Fruit fly (Drosophila melanogaster): ENCODE measurements around the gene GILT2.

GILT2 gene

dm6 chr3R:23682203-23682602, 3.5 kb downstream of the GILT2 start, which contains the start of gene CG16710:
TSS of gene CG16710 (plus strand) at chr3R:23682503.
- TF ChIP-seq Sin3A (optimal IDR thresholded peaks at IDR 0.05) (no peak), ttk (optimal IDR thresholded peaks at IDR 0.05) (no peak), psq (optimal IDR thresholded peaks at IDR 0.05) (no peak), h (optimal IDR thresholded peaks at IDR 0.05) (no peak), Myc (optimal IDR thresholded peaks at IDR 0.05) (no peak), insv (optimal IDR thresholded peaks at IDR 0.05) (no peak)

- no peak for TF ChIP-seq h (optimal IDR thresholded peaks at IDR 0.05)
- TF ChIP-seq insv (optimal IDR thresholded peaks at IDR 0.05), result no peak
Measured at dm6 chr3R:23683757-23684156, 5.1 kb downstream of the GILT2 start, which contains the start of gene CG18754. TSS of gene CG18754 (plus strand) at chr3R:23684057.

DNA sequence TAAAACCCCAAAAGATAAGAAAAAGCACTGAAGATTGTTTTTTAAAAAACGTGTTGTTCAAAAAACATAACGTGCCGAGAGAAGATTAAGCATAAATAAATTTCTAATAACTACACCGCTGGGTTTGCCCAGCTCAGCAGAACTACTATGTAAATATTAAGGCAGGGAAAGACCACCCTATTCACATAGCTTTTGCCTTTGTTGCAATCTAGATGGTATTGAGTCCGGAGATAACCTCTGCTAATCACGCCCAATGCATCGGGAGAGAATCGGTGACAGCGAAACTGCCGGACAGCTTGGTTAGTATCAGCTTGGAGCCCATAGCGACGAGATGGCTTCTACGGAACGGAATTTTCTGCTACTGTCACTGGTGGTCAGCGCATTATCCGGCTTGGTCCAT, 7.3 kb downstream of the GILT2 start, which contains the start of gene SPE:
Gene SPE (plus strand): TSS at position 301 of the 400 bp plus-strand sequence.
- no peak for TF ChIP-seq h (optimal IDR thresholded peaks at IDR 0.05)
- no peak for TF ChIP-seq ttk (optimal IDR thresholded peaks at IDR 0.05)
- TF ChIP-seq insv (optimal IDR thresholded peaks at IDR 0.05), result no peak
- TF ChIP-seq Sin3A (optimal IDR thresholded peaks at IDR 0.05), result no peak
- TF ChIP-seq psq (optimal IDR thresholded peaks at IDR 0.05), result no peak
- TF ChIP-seq Myc (optimal IDR thresholded peaks at IDR 0.05), result no peak

- TF ChIP-seq Myc (optimal IDR thresholded peaks at IDR 0.05) (no peak), insv (optimal IDR thresholded peaks at IDR 0.05) (no peak), h (optimal IDR thresholded peaks at IDR 0.05) (no peak), psq (optimal IDR thresholded peaks at IDR 0.05) (no peak), Sin3A (optimal IDR thresholded peaks at IDR 0.05) (no peak), ttk (optimal IDR thresholded peaks at IDR 0.05) (no peak)
Measured at dm6 chr3R:23686924-23687323, 8.2 kb downstream of the GILT2 start.

DNA sequence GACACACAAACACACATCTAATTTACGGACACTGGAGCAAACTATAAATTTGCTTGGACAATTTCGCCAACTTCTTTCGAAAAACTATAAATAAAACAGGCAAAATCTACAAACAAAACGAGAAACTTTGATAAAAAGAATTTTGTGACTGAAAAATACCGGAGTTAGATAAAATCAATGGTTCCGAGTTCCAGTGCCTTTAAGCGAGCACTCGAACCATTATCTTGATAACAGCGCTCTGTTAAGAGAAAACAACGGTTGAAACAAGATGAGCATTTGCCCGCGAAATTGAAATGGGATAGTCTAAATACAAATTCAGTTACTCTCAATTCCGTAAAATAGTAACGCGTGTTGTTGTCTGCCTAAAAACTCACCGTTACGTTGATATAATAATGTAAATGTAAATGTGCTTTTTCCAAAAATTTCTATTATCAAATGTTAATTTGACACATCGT, 15.9 kb downstream of the GILT2 start, which contains the start of gene CG10254:
Gene CG10254 (minus strand): TSS at position 405 of the 455 bp plus-strand sequence.
- TF ChIP-seq Sin3A (optimal IDR thresholded peaks at IDR 0.05) (no peak), h (optimal IDR thresholded peaks at IDR 0.05) (no peak), psq (optimal IDR thresholded peaks at IDR 0.05) (no peak), ttk (optimal IDR thresholded peaks at IDR 0.05) (no peak), Myc (optimal IDR thresholded peaks at IDR 0.05) (no peak), insv (optimal IDR thresholded peaks at IDR 0.05) (no peak)

DNA sequence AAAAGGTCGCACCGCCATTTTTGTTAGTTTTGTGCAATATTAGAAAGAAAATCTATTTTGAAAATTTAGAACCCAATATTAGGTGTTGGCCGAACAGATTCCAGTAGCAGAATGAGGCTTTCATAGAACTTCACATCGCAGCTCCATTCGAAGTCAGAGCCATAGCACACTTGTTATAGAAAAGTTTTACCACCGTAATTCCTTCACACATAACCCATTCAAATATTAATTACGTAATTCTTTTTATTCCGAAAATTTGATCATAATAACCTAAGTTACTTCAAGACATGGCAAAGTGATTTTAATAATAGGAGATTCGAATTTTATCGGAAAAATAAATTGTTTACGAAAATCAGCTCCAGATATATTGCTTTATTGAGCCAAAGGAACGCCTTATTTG, 17.4 kb downstream of the GILT2 start, which contains the start of gene CG10252:
Gene CG10252 (minus strand): TSS at position 101 of the 400 bp plus-strand sequence.
- TF ChIP-seq Sin3A (optimal IDR thresholded peaks at IDR 0.05), result no peak
- no peak for TF ChIP-seq ttk (optimal IDR thresholded peaks at IDR 0.05)
- TF ChIP-seq insv (optimal IDR thresholded peaks at IDR 0.05), result no peak
- no peak for TF ChIP-seq h (optimal IDR thresholded peaks at IDR 0.05)
- no peak for TF ChIP-seq Myc (optimal IDR thresholded peaks at IDR 0.05)
- TF ChIP-seq psq (optimal IDR thresholded peaks at IDR 0.05), result no peak

DNA sequence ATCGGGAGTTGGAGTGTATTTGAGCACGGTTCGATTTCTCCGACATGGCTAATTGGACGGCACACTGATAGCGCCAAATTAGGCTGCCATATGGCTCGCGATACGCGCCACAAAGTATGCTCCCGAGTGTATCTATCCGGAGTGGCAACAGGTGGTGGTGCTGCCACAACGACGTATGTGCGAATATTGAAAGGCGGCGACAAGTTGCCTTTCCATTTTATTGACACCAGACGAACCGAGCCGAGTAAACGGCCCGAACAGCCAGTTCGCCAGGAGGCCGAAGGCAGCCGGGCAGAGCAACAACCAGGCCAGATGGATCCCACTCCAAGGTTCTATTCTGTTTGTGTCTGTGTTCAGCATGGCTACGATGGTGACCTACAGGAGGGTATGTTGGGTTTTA, 20.1 kb downstream of the GILT2 start, which contains the start of gene prt:
Gene prt (minus strand): TSS at position 193 of the 400 bp plus-strand sequence.
- TF ChIP-seq Sin3A (optimal IDR thresholded peaks at IDR 0.05), result no peak
- no peak for TF ChIP-seq Myc (optimal IDR thresholded peaks at IDR 0.05)
- no peak for TF ChIP-seq h (optimal IDR thresholded peaks at IDR 0.05)
- TF ChIP-seq psq (optimal IDR thresholded peaks at IDR 0.05), result no peak
- TF ChIP-seq insv (optimal IDR thresholded peaks at IDR 0.05), result no peak
- TF ChIP-seq ttk (optimal IDR thresholded peaks at IDR 0.05), result no peak

dm6 chr3R:23700304-23700767, 21.6 kb downstream of the GILT2 start, which contains the start of the genes CG31468 and Gba1a:
TSS of gene CG31468 (minus strand) at chr3R:23700354.
TSS of gene Gba1a (plus strand) at chr3R:23700621.
- TF ChIP-seq Sin3A (optimal IDR thresholded peaks at IDR 0.05) (no peak), ttk (optimal IDR thresholded peaks at IDR 0.05) (no peak), Myc (optimal IDR thresholded peaks at IDR 0.05) (no peak), insv (optimal IDR thresholded peaks at IDR 0.05) (no peak), h (optimal IDR thresholded peaks at IDR 0.05) (no peak), psq (optimal IDR thresholded peaks at IDR 0.05) (no peak)

DNA sequence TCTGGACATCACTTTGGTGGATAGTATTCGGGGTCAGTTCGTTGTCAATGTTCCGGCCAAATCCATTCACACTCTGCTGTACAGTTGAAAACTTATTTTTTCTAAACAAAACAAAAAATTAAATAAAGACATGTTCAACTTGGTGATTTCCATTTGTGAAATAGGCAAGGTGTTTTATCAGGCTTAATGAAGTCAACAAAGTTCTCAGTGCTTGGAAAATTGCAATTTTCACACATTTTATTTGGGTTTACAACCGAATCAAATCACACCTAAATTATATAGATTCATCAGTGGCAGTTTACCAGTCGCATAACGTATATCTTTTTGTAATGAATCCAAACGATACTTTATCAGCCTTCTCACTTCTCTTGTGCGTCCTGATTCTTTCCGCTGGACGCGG, 23.8 kb downstream of the GILT2 start, which contains the start of gene Qsox4:
Gene Qsox4 (plus strand): TSS at position 301 of the 400 bp plus-strand sequence.
- TF ChIP-seq h (optimal IDR thresholded peaks at IDR 0.05) (no peak), ttk (optimal IDR thresholded peaks at IDR 0.05) (no peak), Sin3A (optimal IDR thresholded peaks at IDR 0.05) (no peak), psq (optimal IDR thresholded peaks at IDR 0.05) (no peak), insv (optimal IDR thresholded peaks at IDR 0.05) (no peak), Myc (optimal IDR thresholded peaks at IDR 0.05) (no peak)

dm6 chr3R:23704383-23705033, 25.8 kb downstream of the GILT2 start, which contains the start of gene Gba1b:
TSS of gene Gba1b (plus strand) at chr3R:23704804.
- TF ChIP-seq Sin3A (optimal IDR thresholded peaks at IDR 0.05), result no peak
- no peak for TF ChIP-seq ttk (optimal IDR thresholded peaks at IDR 0.05)
- TF ChIP-seq h (optimal IDR thresholded peaks at IDR 0.05), result no peak
- TF ChIP-seq insv (optimal IDR thresholded peaks at IDR 0.05), result no peak
- no peak for TF ChIP-seq psq (optimal IDR thresholded peaks at IDR 0.05)
- TF ChIP-seq Myc (optimal IDR thresholded peaks at IDR 0.05), result no peak

- TF ChIP-seq Sin3A (optimal IDR thresholded peaks at IDR 0.05) (no peak), h (optimal IDR thresholded peaks at IDR 0.05) (no peak), ttk (optimal IDR thresholded peaks at IDR 0.05) (no peak), insv (optimal IDR thresholded peaks at IDR 0.05) (no peak), psq (optimal IDR thresholded peaks at IDR 0.05) (no peak), Myc (optimal IDR thresholded peaks at IDR 0.05) (no peak)
Measured at dm6 chr3R:23709508-23710208, 31.0 kb downstream of the GILT2 start, which contains the start of gene CG10301. TSS of gene CG10301 (plus strand) at chr3R:23710158.

DNA sequence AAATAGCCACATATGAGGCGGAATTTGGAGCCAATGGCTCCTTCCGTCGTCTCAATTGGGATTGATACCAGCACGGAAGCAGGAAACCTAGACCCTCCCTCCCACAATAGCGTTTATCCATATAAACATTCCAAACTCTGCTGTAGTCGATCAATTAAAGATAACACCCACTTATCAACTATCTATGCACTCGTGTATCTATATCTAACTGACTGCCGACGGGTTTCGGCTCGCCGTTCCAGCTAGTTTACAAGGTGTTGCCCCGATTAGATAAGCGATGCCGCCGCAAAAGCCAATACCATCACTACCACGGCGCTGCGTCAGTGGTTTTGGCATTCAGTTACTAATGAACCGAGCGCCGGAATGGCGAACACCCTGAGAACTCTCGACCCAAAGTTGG, 32.5 kb downstream of the GILT2 start, which contains the start of gene CG10300:
Gene CG10300 (plus strand): TSS at position 333 of the 400 bp plus-strand sequence.
- TF ChIP-seq insv (optimal IDR thresholded peaks at IDR 0.05), result no peak

Data from Kc167 (cell line).